Worm (Caenorhabditis elegans): ENCODE measurements around the gene C54F6.3.

- TF ChIP-seq ama-1 (optimal IDR thresholded peaks at IDR 0.05), result no peak
- TF ChIP-seq hnd-1 (tag; optimal IDR thresholded peaks at IDR 0.05), result no peak
- no peak for TF ChIP-seq hmbx-1 (tag; optimal IDR thresholded peaks at IDR 0.05)
- no peak for TF ChIP-seq ceh-36 (tag; optimal IDR thresholded peaks at IDR 0.05)
- no peak for TF ChIP-seq tra-4 (tag; optimal IDR thresholded peaks at IDR 0.05)
- TF ChIP-seq flt-1 (GFP tag; IDR thresholded peaks at IDR 0.05), result no peak
- no peak for TF ChIP-seq tbx-11 (GFP tag; IDR thresholded peaks at IDR 0.05)
- no peak for TF ChIP-seq ets-7 (tag; optimal IDR thresholded peaks at IDR 0.05)
- no peak for TF ChIP-seq F13C5.2 (tag; optimal IDR thresholded peaks at IDR 0.05)
- no peak for TF ChIP-seq scrt-1 (GFP tag; IDR thresholded peaks at IDR 0.05)
- no peak for TF ChIP-seq tbx-37 (GFP tag; conservative IDR thresholded peaks at IDR 0.05)
- TF ChIP-seq B0310.2 (tag; optimal IDR thresholded peaks at IDR 0.05), result no peak
- no peak for TF ChIP-seq ceh-13 (GFP tag; optimal IDR thresholded peaks at IDR 0.05)
Measured at ce11 chrV:7523392-7523791, 9.7 kb upstream of the C54F6.3 start, which contains the start of gene C54F6.6.
